Fruit fly (Drosophila melanogaster) whole organism, wandering third instar larva: ENCODE measurements around the gene Trhn.

Experiments used
- CG9705 ChIP-seq: fragments of 200-800 bp; sonication (Bioruptor generic); optimal IDR thresholded peaks from 2 replicates; lab custom pipeline; 2018; ENCODE audit warnings: missing biosample characterization, mild to moderate bottlenecking, missing genetic modification characterization
- CrebA ChIP-seq: fragments of 200-800 bp; sonication (Bioruptor generic); optimal IDR thresholded peaks from 2 replicates; lab custom pipeline; 2016; ENCODE audit warnings: missing biosample characterization, mild to moderate bottlenecking, missing genetic modification characterization, borderline replicate concordance
- Dif ChIP-seq: fragments of 200-275, 200-300 bp; sonication (Bioruptor generic); optimal IDR thresholded peaks from 2 replicates; lab custom pipeline; 2018; ENCODE audit warnings: missing biosample characterization, missing genetic modification characterization; ENCODE audit not compliant: partially characterized antibody
- GATAd ChIP-seq: sonication (Bioruptor generic); optimal IDR thresholded peaks from 2 replicates; lab custom pipeline; 2016; ENCODE audit warnings: missing biosample characterization, missing genetic modification characterization
- HLH106 ChIP-seq: fragments of 200-800 bp; optimal IDR thresholded peaks from 3 replicates; lab custom pipeline; 2019; ENCODE audit warnings: missing biosample characterization, mild to moderate bottlenecking, missing genetic modification characterization, moderate library complexity
- Hnf4 ChIP-seq: fragments of 200-800 bp; sonication (Bioruptor generic); optimal IDR thresholded peaks from 2 replicates; lab custom pipeline; 2016; ENCODE audit warnings: missing biosample characterization, mild to moderate bottlenecking, missing genetic modification characterization
- Hr78 ChIP-seq: fragments of >200 bp; optimal IDR thresholded peaks from 2 replicates; lab custom pipeline; 2017; ENCODE audit warnings: missing biosample characterization, missing genetic modification characterization
- Hr83 ChIP-seq: fragments of 200-300 bp; sonication (Bioruptor generic); optimal IDR thresholded peaks from 2 replicates; lab custom pipeline; 2016; ENCODE audit warnings: missing biosample characterization, mild to moderate bottlenecking, missing genetic modification characterization, moderate library complexity; ENCODE audit not compliant: poor library complexity, severe bottlenecking
- Mio ChIP-seq: sonication (Bioruptor generic); optimal IDR thresholded peaks from 2 replicates; lab custom pipeline; 2016; ENCODE audit warnings: missing biosample characterization, missing genetic modification characterization
- N ChIP-seq: fragments of >200 bp; optimal IDR thresholded peaks from 2 replicates; lab custom pipeline; 2018; ENCODE audit warnings: missing biosample characterization, missing external identifiers, missing genetic modification characterization
- Rel ChIP-seq, 2 experiments: fragments of 200-800 bp; sonication (Bioruptor generic) in 1 of 2; optimal IDR thresholded peaks; 2 replicates in 1 of 2; 3 replicates in 1 of 2; lab custom pipeline; 2016 to 2019; ENCODE audit warnings: mild to moderate bottlenecking in 2 of 2, missing biosample characterization in 2 of 2, missing genetic modification characterization in 2 of 2, moderate library complexity in 1 of 2
- Vsx2 ChIP-seq: fragments of 200-300, 225-300 bp; sonication (Bioruptor generic); optimal IDR thresholded peaks from 2 replicates; lab custom pipeline; 2018; ENCODE audit warnings: missing biosample characterization, missing genetic modification characterization; ENCODE audit not compliant: partially characterized antibody
- br ChIP-seq: fragments of 200-800 bp; sonication (Bioruptor generic); optimal IDR thresholded peaks from 2 replicates; lab custom pipeline; 2016; ENCODE audit warnings: missing biosample characterization, missing genetic modification characterization
- brk ChIP-seq: fragments of 200-800 bp; sonication (Bioruptor generic); optimal IDR thresholded peaks from 2 replicates; lab custom pipeline; 2016; ENCODE audit warnings: missing biosample characterization, mild to moderate bottlenecking, missing genetic modification characterization
- dmrt93B ChIP-seq: fragments of 200-800 bp; sonication (Bioruptor generic); optimal IDR thresholded peaks from 2 replicates; lab custom pipeline; 2018; ENCODE audit warnings: missing biosample characterization, mild to moderate bottlenecking, missing genetic modification characterization
- dsf ChIP-seq: sonication (Bioruptor generic); optimal IDR thresholded peaks from 2 replicates; lab custom pipeline; 2016; ENCODE audit warnings: missing biosample characterization, missing genetic modification characterization, borderline replicate concordance
- ey ChIP-seq: fragments of 200-800 bp; sonication (Bioruptor generic); optimal IDR thresholded peaks from 2 replicates; lab custom pipeline; 2016; ENCODE audit warnings: missing biosample characterization, missing genetic modification characterization
- foxo ChIP-seq, 2 experiments: fragments of 200-800 bp; sonication (Bioruptor generic); optimal IDR thresholded peaks; 2 replicates in 1 of 2; 3 replicates in 1 of 2; lab custom pipeline; 2016 to 2017; ENCODE audit warnings: missing biosample characterization in 2 of 2, missing genetic modification characterization in 2 of 2
- fru ChIP-seq: fragments of 200-800 bp; sonication (Bioruptor generic); optimal IDR thresholded peaks from 3 replicates; lab custom pipeline; 2016; ENCODE audit warnings: missing biosample characterization, mild to moderate bottlenecking, missing genetic modification characterization
- h ChIP-seq: fragments of 200-800 bp; sonication (Bioruptor generic); optimal IDR thresholded peaks from 3 replicates; lab custom pipeline; 2016; ENCODE audit warnings: missing biosample characterization, mild to moderate bottlenecking, missing genetic modification characterization
- jim ChIP-seq: fragments of 175-275, 200-325 bp; sonication (Bioruptor generic); optimal IDR thresholded peaks from 2 replicates; lab custom pipeline; 2016; ENCODE audit warnings: missing biosample characterization, mild to moderate bottlenecking, missing genetic modification characterization
- lola ChIP-seq: fragments of >200 bp; optimal IDR thresholded peaks from 2 replicates; lab custom pipeline; 2017; ENCODE audit warnings: missing biosample characterization, missing genetic modification characterization
- psq ChIP-seq: fragments of 200-800 bp; sonication (Bioruptor generic); optimal IDR thresholded peaks from 3 replicates; lab custom pipeline; 2017; ENCODE audit warnings: missing biosample characterization, mild to moderate bottlenecking, missing genetic modification characterization, moderate library complexity
- rgr ChIP-seq: fragments of 200-800 bp; sonication (Bioruptor generic); optimal IDR thresholded peaks from 3 replicates; lab custom pipeline; 2016; ENCODE audit warnings: missing biosample characterization, mild to moderate bottlenecking, missing genetic modification characterization
- sage ChIP-seq: fragments of 200-800 bp; sonication (Bioruptor generic); optimal IDR thresholded peaks from 2 replicates; lab custom pipeline; 2016; ENCODE audit warnings: missing biosample characterization, mild to moderate bottlenecking, missing genetic modification characterization
- sv ChIP-seq: fragments of 200-800 bp; sonication (Bioruptor generic); optimal IDR thresholded peaks from 3 replicates; lab custom pipeline; 2016; ENCODE audit warnings: missing biosample characterization, missing genetic modification characterization
- woc ChIP-seq: sonication (Bioruptor generic); optimal IDR thresholded peaks from 2 replicates; lab custom pipeline; 2016; ENCODE audit warnings: missing biosample characterization, mild to moderate bottlenecking, missing genetic modification characterization

Trhn gene

dm6 chr3L:1232582-1232981, 39.6 kb upstream of the Trhn start, which contains the start of gene CG33965:
TSS of gene CG33965 (plus strand) at chr3L:1232882.
- TF ChIP-seq dsf (GFP tag; lab: Kevin White, UChicago) (no peak), ey (GFP tag; lab: Kevin White, UChicago) (no peak), lola (GFP tag; lab: Kevin White, UChicago) (no peak), br (GFP tag; lab: Kevin White, UChicago) (no peak), Mio (GFP tag; lab: Kevin White, UChicago) (no peak), Hnf4 (GFP tag; lab: Kevin White, UChicago) (no peak), h (GFP tag; lab: Kevin White, UChicago) (no peak), jim (no peak), woc (no peak)

- TF ChIP-seq psq (GFP tag; lab: Kevin White, UChicago), result no peak
- TF ChIP-seq h (GFP tag; lab: Kevin White, UChicago), result no peak
- TF ChIP-seq woc, result no peak
- no peak for TF ChIP-seq jim
- no peak for TF ChIP-seq Rel (GFP tag; optimal IDR thresholded peaks at IDR 0.05; lab: Kevin White, UChicago)
- peak; percentile 91 for TF ChIP-seq Rel (tag; optimal IDR thresholded peaks at IDR 0.05; lab: Kevin White, UChicago)
- no peak for TF ChIP-seq CG9705 (GFP tag; lab: Kevin White, UChicago)
- no peak for TF ChIP-seq dmrt93B (GFP tag; lab: Kevin White, UChicago)
Observed at dm6 chr3L:1227303-1227797, 34.4 kb upstream of the Trhn start, which contains the start of gene LysS. TSS of gene LysS (plus strand) at chr3L:1227747.

dm6 chr3L:1218596-1218995, 25.6 kb upstream of the Trhn start, which contains the start of gene LysP:
TSS of gene LysP (minus strand) at chr3L:1218696.
- TF ChIP-seq Vsx2 (GFP tag; lab: Kevin White, UChicago) (no peak), Dif (GFP tag; lab: Kevin White, UChicago) (no peak), h (GFP tag; lab: Kevin White, UChicago) (peak; percentile 4), HLH106 (tag; lab: Kevin White, UChicago) (no peak), foxo (GFP tag; optimal IDR thresholded peaks at IDR 0.05; lab: Kevin White, UChicago) (peak in 1 of 2 experiments; percentile 3), brk (GFP tag; lab: Kevin White, UChicago) (no peak), Hr83 (no peak)

- no peak for TF ChIP-seq fru
Observed at dm6 chr3L:1216460-1216859, 23.5 kb upstream of the Trhn start.

- no peak for TF ChIP-seq N (GFP tag; lab: Kevin White, UChicago)
- no peak for TF ChIP-seq CrebA
- no peak for TF ChIP-seq Hr83
- no peak for TF ChIP-seq brk (GFP tag; lab: Kevin White, UChicago)
- TF ChIP-seq sv (GFP tag; lab: Kevin White, UChicago), result no peak
- TF ChIP-seq Hr78, result no peak
- no peak for TF ChIP-seq Rel (GFP tag; optimal IDR thresholded peaks at IDR 0.05; lab: Kevin White, UChicago)
- no peak for TF ChIP-seq Rel (tag; optimal IDR thresholded peaks at IDR 0.05; lab: Kevin White, UChicago)
- no peak for TF ChIP-seq jim
- TF ChIP-seq Vsx2 (GFP tag; lab: Kevin White, UChicago), result no peak
Observed at dm6 chr3L:1212571-1212970, 19.6 kb upstream of the Trhn start, which contains the start of gene LysE. TSS of gene LysE (plus strand) at chr3L:1212827.

- TF ChIP-seq sage (no peak), ey (GFP tag; lab: Kevin White, UChicago) (no peak), GATAd (GFP tag; lab: Kevin White, UChicago) (no peak), HLH106 (tag; lab: Kevin White, UChicago) (no peak), Hr83 (no peak), rgr (GFP tag; lab: Kevin White, UChicago) (no peak), h (GFP tag; lab: Kevin White, UChicago) (no peak), dmrt93B (GFP tag; lab: Kevin White, UChicago) (no peak)
Observed at dm6 chr3L:1212113-1212512, 19.1 kb upstream of the Trhn start.
